Worm (Caenorhabditis elegans): ENCODE measurements around the gene cnnm-2.

- TF ChIP-seq ama-1 (optimal IDR thresholded peaks at IDR 0.05) (no peak), ets-7 (tag; optimal IDR thresholded peaks at IDR 0.05) (no peak), sea-1 (GFP tag; conservative IDR thresholded peaks at IDR 0.05) (no peak), flt-1 (GFP tag; IDR thresholded peaks at IDR 0.05) (no peak)
Measured at ce11 chrX:8838176-8838575, 26.3 kb downstream of the cnnm-2 start.

Data from whole organism, early embryonic.